Worm (Caenorhabditis elegans): ENCODE results near the gene Y34B4A.2.

DNA sequence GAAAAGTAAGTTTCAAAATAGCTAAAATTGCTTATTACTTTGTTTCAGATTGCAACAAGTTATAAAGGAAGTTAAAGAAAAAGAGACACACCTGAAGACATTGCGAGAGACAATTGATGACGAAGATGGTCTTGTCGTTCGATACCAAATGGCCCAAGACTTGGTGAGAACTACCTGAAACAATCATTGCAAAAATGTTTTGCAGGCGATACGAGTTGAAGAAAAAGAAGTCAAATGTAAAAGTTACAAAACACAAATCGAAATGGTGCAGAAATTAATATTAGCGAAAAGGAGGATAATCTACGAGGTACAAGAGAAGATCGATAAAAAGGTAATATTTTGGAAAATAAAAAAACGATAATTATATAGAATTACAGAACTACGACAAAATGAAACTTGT, 377 bp downstream of the Y34B4A.2 start, which contains the start of gene rga-8:
- TF ChIP-seq him-1 (tag; optimal IDR thresholded peaks at IDR 0.05) (no peak), W03F9.2 (tag; optimal IDR thresholded peaks at IDR 0.05) (no peak)
